Worm (Caenorhabditis elegans): ENCODE measurements around the gene mam-5.

ce11 chrV:9918410-9918809 lies 34.1 kb upstream of the mam-5 start, which contains the start of gene C50H2.5:
- TF ChIP-seq fos-1 (tag; optimal IDR thresholded peaks at IDR 0.05) (no peak), madf-5 (GFP tag; IDR thresholded peaks at IDR 0.05) (no peak), R02D3.7 (tag; optimal IDR thresholded peaks at IDR 0.05) (no peak), pha-4 (GFP tag; IDR thresholded peaks at IDR 0.05) (no peak), pha-4 (tag; optimal IDR thresholded peaks at IDR 0.05) (no peak), daf-8 (GFP tag; IDR thresholded peaks at IDR 0.05) (no peak), zfp-3 (GFP tag; conservative IDR thresholded peaks at IDR 0.05) (no peak), zip-11 (GFP tag; IDR thresholded peaks at IDR 0.05) (no peak), zag-1 (tag; optimal IDR thresholded peaks at IDR 0.05) (no peak), nhr-76 (tag; optimal IDR thresholded peaks at IDR 0.05) (no peak), dve-1 (tag; optimal IDR thresholded peaks at IDR 0.05; ENCODE audit: insufficient read depth) (no peak), mdl-1 (tag; optimal IDR thresholded peaks at IDR 0.05) (no peak)
